Worm (Caenorhabditis elegans) whole organism, young adult: ENCODE results near the gene C45G9.11.

Experiments
- F57A8.1 ChIP-seq: fragments of 200-800 bp; sonication (Bioruptor generic); optimal IDR thresholded peaks from 2 replicates; lab custom pipeline; 2018; ENCODE audit warnings: mild to moderate bottlenecking, missing genetic modification characterization, moderate library complexity, missing compliant biosample characterization
- ama-1 ChIP-seq, 3 experiments: fragments of 150-350 bp in 1 of 3; sonication (generic microtip) in 2 of 3; optimal IDR thresholded peaks; 2 replicates each; lab custom pipeline; 2014 to 2018; ENCODE audit warnings: missing biosample characterization in 2 of 3, missing genetic modification characterization in 2 of 3, missing genetic modification reagents in 2 of 3
- athp-1 ChIP-seq: sonication (generic microtip); optimal IDR thresholded peaks from 2 replicates; lab custom pipeline; 2017; ENCODE audit warnings: mild to moderate bottlenecking, missing genetic modification characterization, missing compliant biosample characterization
- nfya-1 ChIP-seq: sonication (generic microtip); optimal IDR thresholded peaks from 2 replicates; lab custom pipeline; 2017; ENCODE audit warnings: antibody characterized with exemption, missing compliant biosample characterization, missing genetic modification characterization, borderline replicate concordance; ENCODE audit not compliant: insufficient read depth
- nhr-80 ChIP-seq: sonication (generic microtip); optimal IDR thresholded peaks from 2 replicates; lab custom pipeline; 2016; ENCODE audit warnings: missing genetic modification characterization, missing compliant biosample characterization
- nhr-90 ChIP-seq: sonication (generic microtip); optimal IDR thresholded peaks from 2 replicates; lab custom pipeline; 2016; ENCODE audit warnings: missing genotype, mild to moderate bottlenecking, missing genetic modification characterization, missing compliant biosample characterization
- pha-4 ChIP-seq: fragments of 150-350 bp; sonication (generic microtip); optimal IDR thresholded peaks from 2 replicates; lab custom pipeline; 2014; ENCODE audit warnings: missing biosample characterization, missing genetic modification reagents, missing genetic modification characterization
- snpc-4 ChIP-seq, 5 experiments: fragments of 150-350 bp in 1 of 5; sonication (generic microtip) in 4 of 5; optimal IDR thresholded peaks; 2 replicates each; lab custom pipeline; 2014 to 2018; ENCODE audit warnings: missing genetic modification characterization in 5 of 5, missing biosample characterization in 3 of 5, antibody characterized with exemption in 2 of 5, mild to moderate bottlenecking in 2 of 5, missing compliant biosample characterization in 2 of 5, missing genotype in 2 of 5, moderate library complexity in 2 of 5, missing genetic modification reagents in 1 of 5
- zim-3 ChIP-seq: sonication (generic microtip); optimal IDR thresholded peaks from 2 replicates; lab custom pipeline; 2017; ENCODE audit warnings: mild to moderate bottlenecking, missing genetic modification characterization, moderate library complexity, missing compliant biosample characterization

DNA sequence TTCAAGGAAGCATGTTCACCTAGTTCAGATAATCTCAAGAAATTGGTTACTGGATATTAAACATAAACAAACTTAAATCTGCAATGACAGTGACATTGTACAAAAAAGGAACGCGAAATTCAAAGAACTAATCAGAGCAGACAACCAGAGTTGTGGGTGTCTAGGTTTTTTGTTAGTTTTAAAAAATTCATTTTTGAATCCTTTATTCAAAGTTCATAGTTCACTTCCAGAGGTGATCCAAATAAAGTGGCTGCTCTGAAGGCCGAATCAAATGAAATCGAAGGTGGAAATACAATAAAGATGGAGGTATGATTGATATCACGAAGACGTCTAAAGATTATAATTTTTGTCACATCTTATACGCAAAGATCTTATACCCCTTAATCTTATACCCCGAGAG, 5.9 kb upstream of the C45G9.11 start, which contains the start of gene ttbk-6:
- TF ChIP-seq athp-1 (tag; lab: Kevin White, UChicago) (no peak), pha-4 (tag; lab: Kevin White, UChicago) (no peak), snpc-4 (GFP tag; optimal IDR thresholded peaks at IDR 0.05; lab: Kevin White, UChicago) (no peak), snpc-4 (tag; optimal IDR thresholded peaks at IDR 0.05; lab: Kevin White, UChicago) (no peak), nhr-90 (tag; lab: Kevin White, UChicago) (no peak), zim-3 (no peak), nfya-1 (tag; lab: Kevin White, UChicago) (no peak), ama-1 (optimal IDR thresholded peaks at IDR 0.05; lab: Kevin White, UChicago) (no peak), ama-1 (GFP tag; optimal IDR thresholded peaks at IDR 0.05; lab: Kevin White, UChicago) (no peak), nhr-80 (tag; lab: Kevin White, UChicago) (no peak), F57A8.1 (GFP tag; lab: Kevin White, UChicago) (no peak)
